Worm (Caenorhabditis elegans): ENCODE data around the gene C04E6.4.

The C04E6.4 gene

ce11 chrV:5939503-5940072 is 32.4 kb downstream of the C04E6.4 start, which contains the start of gene syf-3 (continued):
- TF ChIP-seq ztf-7 (tag; optimal IDR thresholded peaks at IDR 0.05), result peak; percentile 22
- TF ChIP-seq nhr-11 (tag; optimal IDR thresholded peaks at IDR 0.05), result no peak
- no peak for TF ChIP-seq daf-8 (GFP tag; IDR thresholded peaks at IDR 0.05)
- TF ChIP-seq ZK546.5 (tag; optimal IDR thresholded peaks at IDR 0.05), result no peak
- TF ChIP-seq lin-29 (GFP tag; IDR thresholded peaks at IDR 0.05), result no peak
- TF ChIP-seq egl-43 (GFP tag; IDR thresholded peaks at IDR 0.05), result no peak
- TF ChIP-seq lsy-2 (tag; optimal IDR thresholded peaks at IDR 0.05), result no peak
- no peak for TF ChIP-seq duxl-1 (tag; optimal IDR thresholded peaks at IDR 0.05; ENCODE audit: poor library complexity)
- no peak for TF ChIP-seq mdt-29 (GFP tag; IDR thresholded peaks at IDR 0.05)
- TF ChIP-seq ctbp-1 (GFP tag; IDR thresholded peaks at IDR 0.05), result no peak
- TF ChIP-seq hlh-30 (tag; optimal IDR thresholded peaks at IDR 0.05; ENCODE audit: insufficient read depth), result peak; percentile 52
- TF ChIP-seq nhr-237 (tag; optimal IDR thresholded peaks at IDR 0.05), result no peak
- no peak for TF ChIP-seq mxl-3 (GFP tag; optimal IDR thresholded peaks at IDR 0.05)
- no peak for TF ChIP-seq zip-11 (GFP tag; IDR thresholded peaks at IDR 0.05)

- no peak for TF ChIP-seq dpl-1 (GFP tag; optimal IDR thresholded peaks at IDR 0.05)
- TF ChIP-seq nhr-10 (tag; optimal IDR thresholded peaks at IDR 0.05), result no peak
- TF ChIP-seq ctbp-1 (GFP tag; IDR thresholded peaks at IDR 0.05), result no peak
- TF ChIP-seq F49E8.2 (tag; optimal IDR thresholded peaks at IDR 0.05; ENCODE audit: borderline replicate concordance), result no peak
- TF ChIP-seq aly-2 (tag; optimal IDR thresholded peaks at IDR 0.05), result no peak
- TF ChIP-seq lin-29 (GFP tag; IDR thresholded peaks at IDR 0.05), result no peak
- TF ChIP-seq php-3 (GFP tag; IDR thresholded peaks at IDR 0.05), result no peak
- TF ChIP-seq hmg-1.1 (GFP tag; IDR thresholded peaks at IDR 0.05), result no peak
- TF ChIP-seq lin-38 (GFP tag; IDR thresholded peaks at IDR 0.05), result no peak
- TF ChIP-seq hlh-30 (tag; optimal IDR thresholded peaks at IDR 0.05; ENCODE audit: insufficient read depth), result no peak
Observed at ce11 chrV:5943167-5943566, 36.0 kb downstream of the C04E6.4 start, which contains the start of gene pst-1. pst-1 (plus strand) TSS chrV:5943467.

ce11 chrV:5949674-5950149 is 42.5 kb downstream of the C04E6.4 start:
- TF ChIP-seq nhr-48 (tag; optimal IDR thresholded peaks at IDR 0.05) (peak; percentile 61), ztf-11 (tag; optimal IDR thresholded peaks at IDR 0.05) (no peak), unc-62 (GFP tag; optimal IDR thresholded peaks at IDR 0.05 in 1 of 2) (peak in 1 of 2 experiments; percentile 90), unc-62 (tag; optimal IDR thresholded peaks at IDR 0.05) (no peak), duxl-1 (tag; optimal IDR thresholded peaks at IDR 0.05; ENCODE audit: poor library complexity) (no peak)

ce11 chrV:5951133-5951532 is 43.9 kb downstream of the C04E6.4 start, which contains the start of gene M03F8.1:
M03F8.1 (plus strand) TSS chrV:5951433.
- peak; percentile 51 for TF ChIP-seq hlh-30 (tag; optimal IDR thresholded peaks at IDR 0.05; ENCODE audit: insufficient read depth)
- TF ChIP-seq ztf-11 (tag; optimal IDR thresholded peaks at IDR 0.05), result no peak
- TF ChIP-seq unc-62 (GFP tag; optimal IDR thresholded peaks at IDR 0.05 in 1 of 2), result peak in 1 of 2 experiments; percentile 75
- TF ChIP-seq unc-62 (tag; optimal IDR thresholded peaks at IDR 0.05), result no peak

ce11 chrV:5953086-5953485 is 45.9 kb downstream of the C04E6.4 start:
- no peak for TF ChIP-seq lim-7 (GFP tag; IDR thresholded peaks at IDR 0.05)
- TF ChIP-seq madf-5 (GFP tag; IDR thresholded peaks at IDR 0.05), result no peak
- TF ChIP-seq F10B5.3 (tag; optimal IDR thresholded peaks at IDR 0.05), result no peak
- TF ChIP-seq ceh-32 (tag; optimal IDR thresholded peaks at IDR 0.05; ENCODE audit: poor library complexity), result no peak
- no peak for TF ChIP-seq dmd-9 (GFP tag; IDR thresholded peaks at IDR 0.05)
- no peak for TF ChIP-seq zag-1 (tag; optimal IDR thresholded peaks at IDR 0.05)
- no peak for TF ChIP-seq nhr-102 (tag; optimal IDR thresholded peaks at IDR 0.05)
- TF ChIP-seq madf-9 (GFP tag; conservative IDR thresholded peaks at IDR 0.05), result no peak
- TF ChIP-seq hmg-1.1 (GFP tag; IDR thresholded peaks at IDR 0.05), result no peak
- TF ChIP-seq nhr-11 (tag; optimal IDR thresholded peaks at IDR 0.05), result no peak
- TF ChIP-seq mxl-3 (GFP tag; optimal IDR thresholded peaks at IDR 0.05), result no peak
- TF ChIP-seq zip-2 (tag; optimal IDR thresholded peaks at IDR 0.05), result no peak
- TF ChIP-seq duxl-1 (tag; optimal IDR thresholded peaks at IDR 0.05; ENCODE audit: poor library complexity), result no peak
- TF ChIP-seq lin-38 (GFP tag; IDR thresholded peaks at IDR 0.05), result no peak
- no peak for TF ChIP-seq dve-1 (tag; optimal IDR thresholded peaks at IDR 0.05; ENCODE audit: insufficient read depth)
- no peak for TF ChIP-seq Y75B8A.6 (GFP tag; IDR thresholded peaks at IDR 0.05)
- TF ChIP-seq ces-1 (GFP tag; optimal IDR thresholded peaks at IDR 0.05), result no peak
- TF ChIP-seq hif-1 (tag; optimal IDR thresholded peaks at IDR 0.05), result no peak

Measured in whole organism, L4 larva.